Fruit fly (Drosophila melanogaster) whole organism, embryonic: ENCODE results near the gene Sys1.

Source experiments
- Abd-B ChIP-seq: fragments of 200-800 bp; sonication (Bioruptor generic); optimal IDR thresholded peaks from 2 replicates; lab custom pipeline; 2018; ENCODE audit warnings: missing biosample characterization, mild to moderate bottlenecking, missing genetic modification characterization, moderate library complexity
- CG10565 ChIP-seq: fragments of 200-800 bp; sonication (Bioruptor generic); optimal IDR thresholded peaks from 3 replicates; lab custom pipeline; 2016; ENCODE audit warnings: missing biosample characterization, mild to moderate bottlenecking, missing genetic modification characterization
- CG12236 ChIP-seq: fragments of 200-800 bp; sonication (Bioruptor generic); optimal IDR thresholded peaks from 2 replicates; lab custom pipeline; 2016; ENCODE audit warnings: missing biosample characterization, missing genetic modification characterization
- CG12299 ChIP-seq: fragments of 200-800 bp; sonication (Bioruptor generic); optimal IDR thresholded peaks from 2 replicates; lab custom pipeline; 2018; ENCODE audit warnings: missing biosample characterization, mild to moderate bottlenecking, missing genetic modification characterization
- CG13624 ChIP-seq: fragments of 200-800 bp; sonication (Bioruptor generic); optimal IDR thresholded peaks from 2 replicates; lab custom pipeline; 2016; ENCODE audit warnings: missing biosample characterization, missing genetic modification characterization
- CG1603 ChIP-seq: fragments of 200-800 bp; sonication (Bioruptor generic); optimal IDR thresholded peaks from 2 replicates; lab custom pipeline; 2019; ENCODE audit warnings: missing biosample characterization, mild to moderate bottlenecking, missing genetic modification characterization, moderate library complexity
- CG16779 ChIP-seq: fragments of 200-800 bp; sonication (Bioruptor generic); IDR thresholded peaks from 2 replicates; pipeline ENCODE4 v1.3.6; 2022; ENCODE audit warnings: missing biosample characterization, missing genetic modification characterization
- CG1832 ChIP-seq: fragments of 200-800 bp; sonication (Bioruptor generic); optimal IDR thresholded peaks from 2 replicates; lab custom pipeline; 2017; ENCODE audit warnings: missing biosample characterization, mild to moderate bottlenecking, missing genetic modification characterization, inconsistent platforms
- CG30403 ChIP-seq: fragments of 200-800 bp; sonication (Bioruptor generic); optimal IDR thresholded peaks from 3 replicates; lab custom pipeline; 2016; ENCODE audit warnings: missing biosample characterization, missing genetic modification characterization
- CG3065 ChIP-seq: fragments of 200-800 bp; sonication (Bioruptor generic); optimal IDR thresholded peaks from 2 replicates; lab custom pipeline; 2016; ENCODE audit warnings: missing biosample characterization, missing genetic modification characterization
- CG34224 ChIP-seq: fragments of 200-800 bp; sonication (Bioruptor generic); IDR thresholded peaks from 3 replicates; pipeline ENCODE4 v1.3.6; 2022; ENCODE audit warnings: missing biosample characterization, missing genetic modification characterization; ENCODE audit not compliant: partially characterized antibody
- CG34422 ChIP-seq: fragments of 200-800 bp; sonication (Bioruptor generic); IDR thresholded peaks from 3 replicates; pipeline ENCODE4 v1.3.6; 2022; ENCODE audit warnings: missing biosample characterization, missing genetic modification characterization
- CG3847 ChIP-seq: fragments of 200-800 bp; sonication (Bioruptor generic); IDR thresholded peaks from 2 replicates; pipeline ENCODE4 v1.3.6; 2022; ENCODE audit warnings: missing biosample characterization, missing genetic modification characterization
- CG4282 ChIP-seq: fragments of 200-800 bp; sonication (Bioruptor generic); optimal IDR thresholded peaks from 2 replicates; lab custom pipeline; 2016; ENCODE audit warnings: missing biosample characterization, missing genetic modification characterization
- CG6175 ChIP-seq: fragments of 200-800 bp; sonication (Bioruptor generic); IDR thresholded peaks from 3 replicates; pipeline ENCODE4 v1.3.6; 2022; ENCODE audit warnings: missing biosample characterization, missing genetic modification characterization
- CG7372 ChIP-seq: fragments of 200-800 bp; sonication (Bioruptor generic); IDR thresholded peaks from 2 replicates; pipeline ENCODE4 v1.3.6; 2022; ENCODE audit warnings: missing biosample characterization, missing genetic modification characterization
- CG7786 ChIP-seq: fragments of 200-800 bp; sonication (Bioruptor generic); optimal IDR thresholded peaks from 2 replicates; lab custom pipeline; 2016; ENCODE audit warnings: missing biosample characterization, missing genetic modification characterization
- CG9727 ChIP-seq: fragments of 200-800 bp; sonication (Bioruptor generic); optimal IDR thresholded peaks from 3 replicates; lab custom pipeline; 2017; ENCODE audit warnings: missing biosample characterization, mild to moderate bottlenecking, missing genetic modification characterization
- CG9876 ChIP-seq: fragments of 200-800 bp; sonication (Bioruptor generic); optimal IDR thresholded peaks from 2 replicates; lab custom pipeline; 2016; ENCODE audit warnings: missing biosample characterization, missing genetic modification characterization
- Chrac-16 ChIP-seq: fragments of 200-800 bp; sonication (Bioruptor generic); optimal IDR thresholded peaks from 3 replicates; lab custom pipeline; 2016; ENCODE audit warnings: missing biosample characterization, missing genetic modification characterization
- HmgD ChIP-seq: fragments of 200-800 bp; sonication (Bioruptor generic); optimal IDR thresholded peaks from 3 replicates; lab custom pipeline; 2016; ENCODE audit warnings: missing biosample characterization, missing genetic modification characterization
- Kr ChIP-seq: fragments of 200-800 bp; sonication (Bioruptor generic); optimal IDR thresholded peaks from 2 replicates; lab custom pipeline; 2017; ENCODE audit warnings: missing biosample characterization, mild to moderate bottlenecking, missing genetic modification characterization
- MTF-1 ChIP-seq: fragments of 200-800 bp; sonication (Bioruptor generic); optimal IDR thresholded peaks from 2 replicates; lab custom pipeline; 2018; ENCODE audit warnings: missing biosample characterization, mild to moderate bottlenecking, missing genetic modification characterization, borderline replicate concordance
- Max ChIP-seq: fragments of 200-800 bp; sonication (Bioruptor generic); optimal IDR thresholded peaks from 2 replicates; lab custom pipeline; 2016; ENCODE audit warnings: missing biosample characterization, mild to moderate bottlenecking, missing genetic modification characterization
- Mrtf ChIP-seq: fragments of 200-800 bp; sonication (Bioruptor generic); IDR thresholded peaks from 3 replicates; pipeline ENCODE4 v1.3.6; 2022; ENCODE audit warnings: missing biosample characterization, missing genetic modification characterization
- NC2α ChIP-seq: fragments of 200-800 bp; sonication (Bioruptor generic); optimal IDR thresholded peaks from 2 replicates; lab custom pipeline; 2016; ENCODE audit warnings: missing biosample characterization, missing genetic modification characterization
- Sin3A ChIP-seq: fragments of >200 bp; optimal IDR thresholded peaks from 2 replicates; lab custom pipeline; 2018
- Sox102F ChIP-seq: fragments of 200-800 bp; sonication (Bioruptor generic); optimal IDR thresholded peaks from 2 replicates; lab custom pipeline; 2018; ENCODE audit warnings: missing biosample characterization, mild to moderate bottlenecking, missing genetic modification characterization, moderate library complexity
- Xbp1 ChIP-seq: fragments of 200-800 bp; sonication (Bioruptor generic); optimal IDR thresholded peaks from 3 replicates; lab custom pipeline; 2016; ENCODE audit warnings: missing biosample characterization, mild to moderate bottlenecking, missing genetic modification characterization
- btn ChIP-seq: fragments of 200-800 bp; sonication (Bioruptor generic); optimal IDR thresholded peaks from 2 replicates; lab custom pipeline; 2016; ENCODE audit warnings: missing biosample characterization, missing genetic modification characterization
- chif ChIP-seq, 2 experiments: fragments of 200-800 bp; sonication (Bioruptor generic); optimal IDR thresholded peaks; 3 replicates each; lab custom pipeline; 2016; ENCODE audit warnings: missing biosample characterization in 2 of 2, missing genetic modification characterization in 2 of 2
- croc ChIP-seq: fragments of 200-800 bp; sonication (Bioruptor generic); conservative IDR thresholded peaks from 3 replicates; pipeline ENCODE4 v1.3.6; 2022; ENCODE audit warnings: missing biosample characterization, missing genetic modification characterization
- da ChIP-seq: fragments of 200-800 bp; sonication (Bioruptor generic); optimal IDR thresholded peaks from 2 replicates; lab custom pipeline; 2016; ENCODE audit warnings: missing biosample characterization, missing genetic modification characterization
- emc ChIP-seq: fragments of 200-800 bp; sonication (Bioruptor generic); optimal IDR thresholded peaks from 2 replicates; lab custom pipeline; 2016; ENCODE audit warnings: missing biosample characterization, missing genetic modification characterization
- en ChIP-seq: fragments of 200-800 bp; sonication (Bioruptor generic); optimal IDR thresholded peaks from 2 replicates; lab custom pipeline; 2016; ENCODE audit warnings: missing biosample characterization, missing genetic modification characterization
- exex ChIP-seq: fragments of 200-800 bp; sonication (Bioruptor generic); optimal IDR thresholded peaks from 4 replicates; lab custom pipeline; 2018; ENCODE audit warnings: missing biosample characterization, mild to moderate bottlenecking, missing genetic modification characterization, moderate library complexity
- eyg ChIP-seq: fragments of 200-800 bp; sonication (Bioruptor generic); optimal IDR thresholded peaks from 3 replicates; lab custom pipeline; 2016; ENCODE audit warnings: missing biosample characterization, missing genetic modification characterization
- ham ChIP-seq: fragments of 200-800 bp; sonication (Bioruptor generic); IDR thresholded peaks from 2 replicates; pipeline ENCODE4 v1.3.6; 2022; ENCODE audit warnings: missing biosample characterization, missing genetic modification characterization
- mirr ChIP-seq: fragments of 200-800 bp; sonication (Bioruptor generic); optimal IDR thresholded peaks from 3 replicates; lab custom pipeline; 2018; ENCODE audit warnings: missing biosample characterization, mild to moderate bottlenecking, missing genetic modification characterization
- nerfin-1 ChIP-seq: fragments of 200-800 bp; sonication (Bioruptor generic); optimal IDR thresholded peaks from 3 replicates; lab custom pipeline; 2019; ENCODE audit warnings: missing biosample characterization, mild to moderate bottlenecking, missing genetic modification characterization, moderate library complexity
- otp ChIP-seq: fragments of 200-800 bp; sonication (Bioruptor generic); IDR thresholded peaks from 3 replicates; pipeline ENCODE4, ENCODE4 v1.3.6; 2022; ENCODE audit warnings: missing biosample characterization, missing genetic modification characterization
- p53 ChIP-seq: fragments of 200-800 bp; sonication (Bioruptor generic); optimal IDR thresholded peaks from 2 replicates; lab custom pipeline; 2016; ENCODE audit warnings: missing biosample characterization, missing genetic modification characterization
- prd ChIP-seq, 3 experiments: fragments of >200 bp in 2 of 3; fragments of 200-800 bp in 1 of 3; sonication (Bioruptor generic) in 1 of 3; optimal IDR thresholded peaks in 2 of 3; IDR thresholded peaks in 1 of 3; 2 replicates in 2 of 3; 3 replicates in 1 of 3; pipeline versions ENCODE4 v1.3.6 to Lab custom; 2017 to 2022; ENCODE audit warnings: missing biosample characterization in 1 of 3, missing genetic modification characterization in 1 of 3
- pros ChIP-seq: fragments of 200-800 bp; sonication (Bioruptor generic); optimal IDR thresholded peaks from 3 replicates; lab custom pipeline; 2019; ENCODE audit warnings: missing biosample characterization, mild to moderate bottlenecking, missing genetic modification characterization, moderate library complexity
- sisA ChIP-seq: fragments of 200-800 bp; sonication (Bioruptor generic); IDR thresholded peaks from 2 replicates; pipeline ENCODE4 v1.3.6; 2022; ENCODE audit warnings: missing biosample characterization, missing genetic modification characterization
- tgo ChIP-seq: fragments of 200-800 bp; sonication (Bioruptor generic); IDR thresholded peaks from 3 replicates; pipeline ENCODE4 v1.3.6; 2022; ENCODE audit warnings: missing biosample characterization, missing genetic modification characterization
- trem ChIP-seq: fragments of 200-800 bp; optimal IDR thresholded peaks from 3 replicates; lab custom pipeline; 2019; ENCODE audit warnings: missing biosample characterization, mild to moderate bottlenecking, missing genetic modification characterization, moderate library complexity
- tx ChIP-seq: fragments of 200-800 bp; sonication (Bioruptor generic); optimal IDR thresholded peaks from 2 replicates; lab custom pipeline; 2016; ENCODE audit warnings: missing biosample characterization, missing genetic modification characterization
- unpg ChIP-seq: fragments of 200-800 bp; sonication (Bioruptor generic); optimal IDR thresholded peaks from 3 replicates; lab custom pipeline; 2018; ENCODE audit warnings: missing biosample characterization, mild to moderate bottlenecking, missing genetic modification characterization, moderate library complexity
- yki ChIP-seq: fragments of >200 bp; optimal IDR thresholded peaks from 3 replicates; lab custom pipeline; 2018

Sys1 gene

DNA sequence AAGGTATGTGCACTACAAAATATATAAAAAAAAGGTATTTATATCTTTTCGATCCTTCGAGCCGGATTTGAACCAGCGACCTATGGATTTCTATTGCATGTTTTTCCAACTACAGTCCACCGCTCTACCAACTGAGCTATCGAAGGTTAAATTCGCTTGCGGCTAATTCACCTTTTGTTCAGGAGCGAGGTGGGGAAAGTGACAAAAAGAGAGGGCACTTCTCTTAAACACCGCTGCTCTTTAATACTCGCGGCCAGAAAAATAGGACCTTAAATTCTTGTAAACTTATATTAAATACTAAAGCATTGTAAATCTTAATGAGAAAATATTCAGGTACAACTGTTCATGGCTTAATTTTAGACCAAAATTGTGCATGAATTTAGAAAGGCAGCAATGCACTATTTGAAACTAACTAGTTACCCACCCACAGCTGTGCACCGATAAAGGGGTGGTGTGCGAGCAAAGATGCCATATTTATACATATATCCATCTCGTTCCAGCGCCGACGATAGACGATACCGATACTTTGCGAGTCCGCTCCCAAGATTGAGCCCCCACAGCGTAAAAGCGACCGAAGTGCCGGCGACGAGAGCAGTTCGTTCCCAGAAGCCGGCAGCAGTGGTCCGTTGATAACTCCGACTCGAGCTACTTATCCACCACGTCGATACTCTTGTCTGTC, 16.5 kb downstream of the Sys1 start (continued):
- TF ChIP-seq tgo (peak; percentile 96), CG7786 (peak; percentile 97), Xbp1 (GFP tag; lab: Kevin White, UChicago) (peak; percentile 98), CG16779 (GFP tag; lab: Robert Waterston, UW) (peak; percentile 96), p53 (GFP tag; lab: Kevin White, UChicago) (peak; percentile 91), CG12299 (tag; lab: Kevin White, UChicago) (peak; percentile 97), da (GFP tag; lab: Kevin White, UChicago) (peak; percentile 90), Mrtf (GFP tag; lab: Robert Waterston, UW) (peak; percentile 93), Max (GFP tag; lab: Kevin White, UChicago) (peak; percentile 98), CG1603 (peak; percentile 98), emc (peak; percentile 92), HmgD (GFP tag; lab: Kevin White, UChicago) (peak; percentile 95), yki (lab: Kevin White, UChicago) (peak; percentile 58), Sox102F (GFP tag; lab: Kevin White, UChicago) (peak; percentile 97), NC2α (peak; percentile 97), chif (GFP tag; optimal IDR thresholded peaks at IDR 0.05; lab: Kevin White, UChicago) (peak; percentile 95 to 98), CG34422 (GFP tag; lab: Robert Waterston, UW) (peak; percentile 97), Chrac-16 (peak; percentile 97), nerfin-1 (peak; percentile 96), croc (GFP tag; lab: Robert Waterston, UW) (peak; percentile 90), pros (peak; percentile 87), btn (GFP tag; lab: Kevin White, UChicago) (peak; percentile 95), CG13624 (GFP tag; lab: Kevin White, UChicago) (peak; percentile 98), tx (GFP tag; lab: Kevin White, UChicago) (peak; percentile 96), otp (GFP tag; lab: Robert Waterston, UW) (peak; percentile 97), exex (tag; lab: Kevin White, UChicago) (peak; percentile 86), CG34224 (GFP tag; lab: Robert Waterston, UW) (peak; percentile 69; the same call in 1 of the 3 replicates), CG12236 (GFP tag; lab: Kevin White, UChicago) (peak; percentile 95), CG9876 (GFP tag; lab: Kevin White, UChicago) (peak; percentile 86), Sin3A (lab: Kevin White, UChicago) (no peak), eyg (GFP tag; lab: Kevin White, UChicago) (peak; percentile 95), CG3065 (GFP tag; lab: Kevin White, UChicago) (peak; percentile 86), en (GFP tag; lab: Kevin White, UChicago) (peak; percentile 96), CG10565 (GFP tag; lab: Kevin White, UChicago) (peak; percentile 92), trem (tag; lab: Kevin White, UChicago) (peak; percentile 96), CG3847 (peak; percentile 95), CG4282 (GFP tag; lab: Kevin White, UChicago) (peak; percentile 88), CG30403 (GFP tag; lab: Kevin White, UChicago) (peak; percentile 98), unpg (GFP tag; lab: Kevin White, UChicago) (peak; percentile 99), CG9727 (GFP tag; lab: Kevin White, UChicago) (peak; percentile 99), mirr (GFP tag; lab: Kevin White, UChicago) (peak; percentile 94), ham (GFP tag; lab: Robert Waterston, UW) (peak; percentile 85), sisA (peak; percentile 95), CG1832 (GFP tag; lab: Kevin White, UChicago) (peak; percentile 72), Kr (GFP tag; lab: Kevin White, UChicago) (peak; percentile 99), MTF-1 (GFP tag; lab: Kevin White, UChicago) (peak; percentile 96), CG6175 (GFP tag; lab: Robert Waterston, UW) (peak; percentile 85), CG7372 (GFP tag; lab: Robert Waterston, UW) (peak; percentile 91), Abd-B (GFP tag; lab: Kevin White, UChicago) (peak; percentile 93), prd (optimal IDR thresholded peaks at IDR 0.05; lab: Kevin White, UChicago) (no peak), prd (GFP tag; IDR thresholded peaks at IDR 0.05; lab: Robert Waterston, UW) (peak; percentile 97)
